Fruit fly (Drosophila melanogaster) whole organism, wandering third instar larva: ENCODE measurements around the gene Daxx.

Experiments used
- Abd-B ChIP-seq: fragments of >200 bp; optimal IDR thresholded peaks from 2 replicates; lab custom pipeline; 2017; ENCODE audit warnings: missing biosample characterization, missing genetic modification characterization
- CG32264 ChIP-seq: fragments of 200-800 bp; sonication (Bioruptor generic); optimal IDR thresholded peaks from 2 replicates; lab custom pipeline; 2016; ENCODE audit warnings: missing biosample characterization, missing genetic modification characterization
- CG9705 ChIP-seq: fragments of 200-800 bp; sonication (Bioruptor generic); optimal IDR thresholded peaks from 2 replicates; lab custom pipeline; 2018; ENCODE audit warnings: missing biosample characterization, mild to moderate bottlenecking, missing genetic modification characterization
- CrebA ChIP-seq: fragments of 200-800 bp; sonication (Bioruptor generic); optimal IDR thresholded peaks from 2 replicates; lab custom pipeline; 2016; ENCODE audit warnings: missing biosample characterization, mild to moderate bottlenecking, missing genetic modification characterization, borderline replicate concordance
- Dfd ChIP-seq: fragments of >200 bp; optimal IDR thresholded peaks from 2 replicates; lab custom pipeline; 2017; ENCODE audit warnings: missing biosample characterization, missing genetic modification characterization
- Dif ChIP-seq: fragments of 200-275, 200-300 bp; sonication (Bioruptor generic); optimal IDR thresholded peaks from 2 replicates; lab custom pipeline; 2018; ENCODE audit warnings: missing biosample characterization, missing genetic modification characterization; ENCODE audit not compliant: partially characterized antibody
- HLH106 ChIP-seq: fragments of 200-800 bp; optimal IDR thresholded peaks from 3 replicates; lab custom pipeline; 2019; ENCODE audit warnings: missing biosample characterization, mild to moderate bottlenecking, missing genetic modification characterization, moderate library complexity
- Hnf4 ChIP-seq: fragments of 200-800 bp; sonication (Bioruptor generic); optimal IDR thresholded peaks from 2 replicates; lab custom pipeline; 2016; ENCODE audit warnings: missing biosample characterization, mild to moderate bottlenecking, missing genetic modification characterization
- Hr78 ChIP-seq: fragments of >200 bp; optimal IDR thresholded peaks from 2 replicates; lab custom pipeline; 2017; ENCODE audit warnings: missing biosample characterization, missing genetic modification characterization
- Hr83 ChIP-seq: fragments of 200-300 bp; sonication (Bioruptor generic); optimal IDR thresholded peaks from 2 replicates; lab custom pipeline; 2016; ENCODE audit warnings: missing biosample characterization, mild to moderate bottlenecking, missing genetic modification characterization, moderate library complexity; ENCODE audit not compliant: poor library complexity, severe bottlenecking
- Jra ChIP-seq: sonication (Bioruptor generic); optimal IDR thresholded peaks from 2 replicates; lab custom pipeline; 2016; ENCODE audit warnings: missing biosample characterization, missing genetic modification characterization
- Myc ChIP-seq: fragments of >200 bp; optimal IDR thresholded peaks from 2 replicates; lab custom pipeline; 2017
- OdsH ChIP-seq: fragments of 200-800 bp; sonication (Bioruptor generic); optimal IDR thresholded peaks from 2 replicates; lab custom pipeline; 2016; ENCODE audit warnings: missing biosample characterization, mild to moderate bottlenecking, missing genetic modification characterization
- Rel ChIP-seq, 2 experiments: fragments of 200-800 bp; sonication (Bioruptor generic) in 1 of 2; optimal IDR thresholded peaks; 2 replicates in 1 of 2; 3 replicates in 1 of 2; lab custom pipeline; 2016 to 2019; ENCODE audit warnings: mild to moderate bottlenecking in 2 of 2, missing biosample characterization in 2 of 2, missing genetic modification characterization in 2 of 2, moderate library complexity in 1 of 2
- Sp1 ChIP-seq: fragments of 200-800 bp; sonication (Bioruptor generic); optimal IDR thresholded peaks from 3 replicates; lab custom pipeline; 2019; ENCODE audit warnings: missing biosample characterization, mild to moderate bottlenecking, missing genetic modification characterization, moderate library complexity
- Vsx2 ChIP-seq: fragments of 200-300, 225-300 bp; sonication (Bioruptor generic); optimal IDR thresholded peaks from 2 replicates; lab custom pipeline; 2018; ENCODE audit warnings: missing biosample characterization, missing genetic modification characterization; ENCODE audit not compliant: partially characterized antibody
- br ChIP-seq: fragments of 200-800 bp; sonication (Bioruptor generic); optimal IDR thresholded peaks from 2 replicates; lab custom pipeline; 2016; ENCODE audit warnings: missing biosample characterization, missing genetic modification characterization
- brk ChIP-seq: fragments of 200-800 bp; sonication (Bioruptor generic); optimal IDR thresholded peaks from 2 replicates; lab custom pipeline; 2016; ENCODE audit warnings: missing biosample characterization, mild to moderate bottlenecking, missing genetic modification characterization
- dl ChIP-seq, 2 experiments: fragments of 175-275, 200-275 bp in 1 of 2; fragments of 200-275 bp in 1 of 2; sonication (Bioruptor generic); optimal IDR thresholded peaks; lab custom pipeline; 2018; ENCODE audit warnings: mild to moderate bottlenecking in 2 of 2, missing biosample characterization in 2 of 2, missing genetic modification characterization in 2 of 2, moderate library complexity in 2 of 2; ENCODE audit not compliant: partially characterized antibody in 2 of 2, insufficient read depth in 1 of 2
- dmrt93B ChIP-seq: fragments of 200-800 bp; sonication (Bioruptor generic); optimal IDR thresholded peaks from 2 replicates; lab custom pipeline; 2018; ENCODE audit warnings: missing biosample characterization, mild to moderate bottlenecking, missing genetic modification characterization
- dsf ChIP-seq: sonication (Bioruptor generic); optimal IDR thresholded peaks from 2 replicates; lab custom pipeline; 2016; ENCODE audit warnings: missing biosample characterization, missing genetic modification characterization, borderline replicate concordance
- foxo ChIP-seq, 2 experiments: fragments of 200-800 bp; sonication (Bioruptor generic); optimal IDR thresholded peaks; 2 replicates in 1 of 2; 3 replicates in 1 of 2; lab custom pipeline; 2016 to 2017; ENCODE audit warnings: missing biosample characterization in 2 of 2, missing genetic modification characterization in 2 of 2
- fru ChIP-seq: fragments of 200-800 bp; sonication (Bioruptor generic); optimal IDR thresholded peaks from 3 replicates; lab custom pipeline; 2016; ENCODE audit warnings: missing biosample characterization, mild to moderate bottlenecking, missing genetic modification characterization
- h ChIP-seq: fragments of 200-800 bp; sonication (Bioruptor generic); optimal IDR thresholded peaks from 3 replicates; lab custom pipeline; 2016; ENCODE audit warnings: missing biosample characterization, mild to moderate bottlenecking, missing genetic modification characterization
- jim ChIP-seq: fragments of 175-275, 200-325 bp; sonication (Bioruptor generic); optimal IDR thresholded peaks from 2 replicates; lab custom pipeline; 2016; ENCODE audit warnings: missing biosample characterization, mild to moderate bottlenecking, missing genetic modification characterization
- lola ChIP-seq: fragments of >200 bp; optimal IDR thresholded peaks from 2 replicates; lab custom pipeline; 2017; ENCODE audit warnings: missing biosample characterization, missing genetic modification characterization
- pan ChIP-seq: fragments of >200 bp; optimal IDR thresholded peaks from 2 replicates; lab custom pipeline; 2017
- psq ChIP-seq: fragments of 200-800 bp; sonication (Bioruptor generic); optimal IDR thresholded peaks from 3 replicates; lab custom pipeline; 2017; ENCODE audit warnings: missing biosample characterization, mild to moderate bottlenecking, missing genetic modification characterization, moderate library complexity
- rgr ChIP-seq: fragments of 200-800 bp; sonication (Bioruptor generic); optimal IDR thresholded peaks from 3 replicates; lab custom pipeline; 2016; ENCODE audit warnings: missing biosample characterization, mild to moderate bottlenecking, missing genetic modification characterization
- sage ChIP-seq: fragments of 200-800 bp; sonication (Bioruptor generic); optimal IDR thresholded peaks from 2 replicates; lab custom pipeline; 2016; ENCODE audit warnings: missing biosample characterization, mild to moderate bottlenecking, missing genetic modification characterization
- sv ChIP-seq: fragments of 200-800 bp; sonication (Bioruptor generic); optimal IDR thresholded peaks from 3 replicates; lab custom pipeline; 2016; ENCODE audit warnings: missing biosample characterization, missing genetic modification characterization
- tai ChIP-seq: sonication (Bioruptor generic); optimal IDR thresholded peaks from 2 replicates; lab custom pipeline; 2016; ENCODE audit warnings: missing biosample characterization, missing genetic modification characterization
- usp ChIP-seq: fragments of >200 bp; optimal IDR thresholded peaks from 2 replicates; lab custom pipeline; 2017; ENCODE audit warnings: missing biosample characterization, missing genetic modification characterization
- woc ChIP-seq: sonication (Bioruptor generic); optimal IDR thresholded peaks from 2 replicates; lab custom pipeline; 2016; ENCODE audit warnings: missing biosample characterization, mild to moderate bottlenecking, missing genetic modification characterization

The Daxx gene

DNA sequence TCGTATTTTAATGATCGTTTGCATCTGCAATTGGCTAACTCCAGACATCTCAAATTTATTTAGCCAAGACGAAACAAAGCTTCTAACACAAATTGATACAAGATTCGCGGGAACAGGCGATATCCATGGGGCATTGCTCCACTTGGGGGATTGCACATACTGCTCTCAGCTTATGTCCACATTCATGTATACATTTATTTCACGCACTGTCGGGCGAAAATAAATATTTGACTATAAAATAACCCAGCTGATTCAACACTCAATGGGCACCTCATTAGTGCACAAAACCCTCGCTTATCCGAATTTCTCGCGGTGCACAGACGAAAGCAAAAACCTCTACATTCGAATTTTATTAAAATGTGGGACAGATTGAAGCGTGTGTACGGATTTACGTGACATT lies 19.2 kb upstream of the Daxx start:
- TF ChIP-seq h (GFP tag; lab: Kevin White, UChicago): peak; percentile 88
- peak in 1 of 2 experiments; percentile 67 for TF ChIP-seq foxo (GFP tag; optimal IDR thresholded peaks at IDR 0.05; lab: Kevin White, UChicago)
- TF ChIP-seq Rel (GFP tag; optimal IDR thresholded peaks at IDR 0.05; lab: Kevin White, UChicago): no peak
- TF ChIP-seq Rel (tag; optimal IDR thresholded peaks at IDR 0.05; lab: Kevin White, UChicago): peak; percentile 22
- TF ChIP-seq woc (GFP tag; lab: Kevin White, UChicago): peak; percentile 17
- TF ChIP-seq Sp1 (GFP tag; lab: Kevin White, UChicago): peak; percentile 62
- no peak for TF ChIP-seq Vsx2 (GFP tag; lab: Kevin White, UChicago)
- peak; percentile 12 for TF ChIP-seq dmrt93B (GFP tag; lab: Kevin White, UChicago)
- TF ChIP-seq Hr83 (GFP tag; lab: Kevin White, UChicago): peak; percentile 97
- TF ChIP-seq CG32264: peak; percentile 52
- TF ChIP-seq Hnf4 (GFP tag; lab: Kevin White, UChicago): peak; percentile 61
- peak; percentile 17 for TF ChIP-seq CG9705 (GFP tag; lab: Kevin White, UChicago)
- TF ChIP-seq HLH106 (tag; lab: Kevin White, UChicago): peak; percentile 42
- TF ChIP-seq fru (GFP tag; lab: Kevin White, UChicago): peak; percentile 65
- no peak for TF ChIP-seq dsf (GFP tag; lab: Kevin White, UChicago)
- TF ChIP-seq sv: no peak
- TF ChIP-seq OdsH: peak; percentile 69
- TF ChIP-seq jim (GFP tag; lab: Kevin White, UChicago): no peak
- TF ChIP-seq rgr (GFP tag; lab: Kevin White, UChicago): peak; percentile 87
- TF ChIP-seq br: peak; percentile 71
- TF ChIP-seq psq (GFP tag; lab: Kevin White, UChicago): peak; percentile 20

DNA sequence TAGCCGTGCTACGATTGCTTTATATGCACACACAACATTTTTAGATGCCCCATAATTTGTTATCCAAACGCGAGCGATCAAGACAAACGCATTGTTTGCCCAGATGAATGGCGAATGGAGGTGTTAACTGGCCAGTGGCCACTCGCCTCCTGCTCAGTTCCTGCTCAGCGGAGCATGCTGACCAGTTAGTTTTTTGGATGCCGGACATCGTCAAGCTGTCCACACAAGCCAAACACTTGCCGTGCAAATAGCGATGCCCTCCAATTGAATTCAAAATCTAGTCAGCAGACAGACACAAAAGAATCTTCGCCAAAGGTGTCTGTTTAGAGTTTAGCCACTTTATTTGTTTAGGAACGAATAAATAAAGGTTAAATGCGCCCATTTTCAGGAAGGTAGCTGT lies 18.5 kb upstream of the Daxx start:
- TF ChIP-seq pan (lab: Kevin White, UChicago) (no peak), fru (GFP tag; lab: Kevin White, UChicago) (no peak), usp (no peak), Hnf4 (GFP tag; lab: Kevin White, UChicago) (no peak), Jra (no peak), lola (GFP tag; lab: Kevin White, UChicago) (no peak), Sp1 (GFP tag; lab: Kevin White, UChicago) (no peak), Hr78 (GFP tag; lab: Kevin White, UChicago) (no peak), CG9705 (GFP tag; lab: Kevin White, UChicago) (no peak), rgr (GFP tag; lab: Kevin White, UChicago) (no peak), Myc (lab: Kevin White, UChicago) (no peak), Dfd (GFP tag; lab: Kevin White, UChicago) (no peak), HLH106 (tag; lab: Kevin White, UChicago) (no peak), sv (no peak), woc (GFP tag; lab: Kevin White, UChicago) (no peak), CrebA (GFP tag; lab: Kevin White, UChicago) (no peak)

DNA sequence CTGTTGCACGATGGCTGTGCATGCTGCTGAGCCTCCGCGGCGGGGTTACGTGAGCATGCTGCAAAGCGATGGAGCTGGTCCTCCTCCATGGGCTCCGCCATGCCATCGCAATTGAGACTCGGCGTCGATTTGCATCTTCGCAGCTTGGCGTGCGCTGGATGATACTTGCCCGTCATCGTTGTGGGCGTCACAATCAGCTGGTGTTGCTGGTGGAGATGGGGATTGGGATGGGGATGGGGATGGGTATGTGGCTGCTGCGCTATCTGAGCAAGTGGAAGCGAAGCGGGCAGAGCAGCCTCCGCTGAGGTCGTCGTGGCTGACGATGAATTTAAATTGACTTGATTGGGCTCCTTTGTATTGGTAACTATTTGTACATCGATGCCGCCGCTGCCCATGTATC lies 17.3 kb upstream of the Daxx start:
- no peak for TF ChIP-seq Dif
- TF ChIP-seq dl (GFP tag; optimal IDR thresholded peaks at IDR 0.05; lab: Kevin White, UChicago; ENCODE audit: insufficient read depth in 1 of 2, partially characterized antibody in 2 of 2): no peak
- TF ChIP-seq woc (GFP tag; lab: Kevin White, UChicago): no peak

DNA sequence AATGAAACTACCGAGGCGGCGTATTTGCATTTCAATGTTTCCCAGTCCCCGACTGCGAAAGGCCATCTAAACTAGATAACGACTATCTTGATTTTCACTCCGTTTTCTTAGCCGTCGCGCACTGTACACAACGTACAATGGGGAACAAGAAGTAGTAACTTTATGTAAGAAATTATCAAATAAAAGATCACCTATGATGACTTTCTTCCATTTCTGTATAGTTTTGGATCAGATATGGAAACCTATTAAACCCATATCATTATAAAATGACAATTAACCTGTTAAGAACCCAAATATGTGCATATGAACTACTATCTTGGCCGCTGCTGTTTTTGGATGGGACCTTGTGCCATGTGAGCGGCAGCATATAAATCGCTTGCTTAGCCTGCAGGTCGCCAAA lies 16.5 kb upstream of the Daxx start:
- peak in 1 of 2 experiments; percentile 0 for TF ChIP-seq foxo (GFP tag; optimal IDR thresholded peaks at IDR 0.05; lab: Kevin White, UChicago)
- TF ChIP-seq lola (GFP tag; lab: Kevin White, UChicago): no peak

DNA sequence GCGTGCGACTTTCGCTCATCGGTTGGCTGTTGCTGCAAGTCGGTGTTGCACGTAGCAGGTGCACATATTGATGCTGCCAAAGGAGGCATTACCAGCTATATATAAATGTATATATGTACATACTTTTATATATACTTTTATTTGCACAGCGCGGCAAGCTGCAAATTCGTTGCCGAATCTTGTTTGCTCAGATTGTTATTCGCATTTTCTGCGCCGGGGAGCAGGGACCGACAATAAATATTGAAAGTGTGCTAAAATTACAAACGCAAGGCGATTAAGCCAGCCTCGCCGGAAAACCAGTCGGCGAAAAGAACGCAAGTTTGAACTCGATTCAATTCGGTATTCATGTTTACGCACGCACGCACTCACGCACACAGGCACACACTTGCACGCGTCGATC lies 15.9 kb upstream of the Daxx start:
- TF ChIP-seq foxo (GFP tag; optimal IDR thresholded peaks at IDR 0.05; lab: Kevin White, UChicago): no peak
- TF ChIP-seq tai (GFP tag; lab: Kevin White, UChicago): no peak
- no peak for TF ChIP-seq CG32264
- TF ChIP-seq Abd-B (GFP tag; lab: Kevin White, UChicago): no peak
- TF ChIP-seq HLH106 (tag; lab: Kevin White, UChicago): peak; percentile 16
- peak; percentile 41 for TF ChIP-seq rgr (GFP tag; lab: Kevin White, UChicago)
- TF ChIP-seq psq (GFP tag; lab: Kevin White, UChicago): no peak
- TF ChIP-seq Rel (GFP tag; optimal IDR thresholded peaks at IDR 0.05; lab: Kevin White, UChicago): no peak
- no peak for TF ChIP-seq Rel (tag; optimal IDR thresholded peaks at IDR 0.05; lab: Kevin White, UChicago)
- peak; percentile 65 for TF ChIP-seq Hr83 (GFP tag; lab: Kevin White, UChicago)
- peak; percentile 51 for TF ChIP-seq h (GFP tag; lab: Kevin White, UChicago)
- TF ChIP-seq sage (GFP tag; lab: Kevin White, UChicago): no peak
- peak; percentile 27 for TF ChIP-seq CG9705 (GFP tag; lab: Kevin White, UChicago)
- TF ChIP-seq brk (GFP tag; lab: Kevin White, UChicago): peak; percentile 30
- TF ChIP-seq Sp1 (GFP tag; lab: Kevin White, UChicago): peak; percentile 34
- TF ChIP-seq pan (lab: Kevin White, UChicago): no peak
- TF ChIP-seq OdsH: peak; percentile 51
- TF ChIP-seq fru (GFP tag; lab: Kevin White, UChicago): no peak
- TF ChIP-seq sv: no peak
- no peak for TF ChIP-seq Dif
- peak; percentile 18 for TF ChIP-seq br
